Worm (Caenorhabditis elegans) whole organism, young adult: ENCODE results near the gene aptf-3.

Experiments
- B0019.2 ChIP-seq: fragments of 200-800 bp; sonication (Bioruptor generic); conservative IDR thresholded peaks from 2 replicates; pipeline ENCODE4 v1.3.6; 2022; ENCODE audit warnings: missing genetic modification reagents, missing genetic modification characterization, missing compliant biosample characterization
- B0261.1 ChIP-seq: sonication (generic microtip); optimal IDR thresholded peaks from 2 replicates; lab custom pipeline; 2016; ENCODE audit warnings: mild to moderate bottlenecking, missing genetic modification characterization, moderate library complexity, missing compliant biosample characterization
- B0336.3 ChIP-seq: fragments of 200-800 bp; sonication (Bioruptor generic); IDR thresholded peaks from 2 replicates; pipeline ENCODE4 v1.3.6; 2022; ENCODE audit warnings: missing genetic modification characterization, missing compliant biosample characterization
- C06A6.2 ChIP-seq: fragments of 200-800 bp; sonication (Bioruptor generic); conservative IDR thresholded peaks from 2 replicates; pipeline ENCODE4 v1.3.6; 2022; ENCODE audit warnings: missing genetic modification characterization, missing compliant biosample characterization
- C17E4.6 ChIP-seq: fragments of 200-800 bp; sonication (Bioruptor generic); IDR thresholded peaks from 2 replicates; pipeline ENCODE4 v1.3.6; 2022; ENCODE audit warnings: missing genetic modification reagents, missing genetic modification characterization, missing compliant biosample characterization
- D2030.7 ChIP-seq: fragments of 200-800 bp; sonication (Bioruptor generic); IDR thresholded peaks from 2 replicates; pipeline ENCODE4 v1.3.6; 2022; ENCODE audit warnings: missing genetic modification reagents, missing genetic modification characterization, missing compliant biosample characterization
- F22D6.2 ChIP-seq: sonication (generic microtip); optimal IDR thresholded peaks from 2 replicates; lab custom pipeline; 2016; ENCODE audit warnings: mild to moderate bottlenecking, missing genetic modification characterization, missing compliant biosample characterization
- F39B2.1 ChIP-seq: fragments of 200-800 bp; sonication (Bioruptor generic); IDR thresholded peaks from 2 replicates; pipeline ENCODE4 v1.3.6; 2022; ENCODE audit warnings: missing genetic modification reagents, missing genetic modification characterization, missing compliant biosample characterization
- F52B5.7 ChIP-seq: sonication (generic microtip); optimal IDR thresholded peaks from 2 replicates; lab custom pipeline; 2016; ENCODE audit warnings: mild to moderate bottlenecking, missing genetic modification characterization, missing compliant biosample characterization
- F57A8.1 ChIP-seq: fragments of 200-800 bp; sonication (Bioruptor generic); optimal IDR thresholded peaks from 2 replicates; lab custom pipeline; 2018; ENCODE audit warnings: mild to moderate bottlenecking, missing genetic modification characterization, moderate library complexity, missing compliant biosample characterization
- F57C9.4 ChIP-seq: sonication (generic microtip); optimal IDR thresholded peaks from 2 replicates; lab custom pipeline; 2017; ENCODE audit warnings: mild to moderate bottlenecking, missing genetic modification characterization, missing compliant biosample characterization
- aptf-2 ChIP-seq: fragments of 200-800 bp; sonication (Bioruptor generic); conservative IDR thresholded peaks from 2 replicates; pipeline ENCODE4 v1.3.6; 2022; ENCODE audit warnings: missing genetic modification reagents, missing genetic modification characterization, missing compliant biosample characterization
- attf-3 ChIP-seq: fragments of 200-800 bp; sonication (Bioruptor generic); conservative IDR thresholded peaks from 2 replicates; pipeline ENCODE4 v1.3.6; 2022; ENCODE audit warnings: missing genetic modification reagents, missing genetic modification characterization, missing compliant biosample characterization
- bed-2 ChIP-seq: fragments of 200-800 bp; sonication (Bioruptor generic); IDR thresholded peaks from 2 replicates; pipeline ENCODE4 v1.3.6; 2022; ENCODE audit warnings: missing genetic modification reagents, missing genetic modification characterization, missing compliant biosample characterization
- cebp-1 ChIP-seq, 2 experiments: fragments of 200-800 bp in 1 of 2; sonication (Bioruptor generic) in 1 of 2; sonication (generic microtip) in 1 of 2; IDR thresholded peaks in 1 of 2; optimal IDR thresholded peaks in 1 of 2; 2 replicates each; pipeline versions ENCODE4 v1.3.6 to Lab custom; 2017 to 2022; ENCODE audit warnings: missing compliant biosample characterization in 2 of 2, missing genetic modification characterization in 2 of 2, mild to moderate bottlenecking in 1 of 2, missing genetic modification reagents in 1 of 2, moderate library complexity in 1 of 2
- ceh-27 ChIP-seq: fragments of 200-800 bp; sonication (Bioruptor generic); optimal IDR thresholded peaks from 2 replicates; lab custom pipeline; 2018; ENCODE audit warnings: mild to moderate bottlenecking, missing genetic modification characterization, moderate library complexity, missing compliant biosample characterization
- ceh-40 ChIP-seq: fragments of 200-800 bp; sonication (Bioruptor generic); IDR thresholded peaks from 2 replicates; pipeline ENCODE4 v1.3.6; 2022; ENCODE audit warnings: missing genetic modification characterization, missing compliant biosample characterization
- ceh-79 ChIP-seq: sonication (generic microtip); optimal IDR thresholded peaks from 2 replicates; lab custom pipeline; 2017; ENCODE audit warnings: mild to moderate bottlenecking, missing genetic modification characterization, missing compliant biosample characterization
- dox-1 ChIP-seq: fragments of 200-800 bp; sonication (Bioruptor generic); IDR thresholded peaks from 2 replicates; pipeline ENCODE4 v1.3.6; 2022; ENCODE audit warnings: missing genetic modification reagents, missing genetic modification characterization, missing compliant biosample characterization
- efl-1 ChIP-seq: fragments of 150-350 bp; optimal IDR thresholded peaks from 2 replicates; lab custom pipeline; 2014; ENCODE audit warnings: missing biosample characterization, missing genetic modification reagents, missing genetic modification characterization
- hlh-12 ChIP-seq: sonication (generic microtip); optimal IDR thresholded peaks from 2 replicates; lab custom pipeline; 2016; ENCODE audit warnings: missing genetic modification characterization, missing compliant biosample characterization
- hlh-26 ChIP-seq: fragments of 200-800 bp; sonication (Bioruptor generic); conservative IDR thresholded peaks from 2 replicates; pipeline ENCODE4 v1.3.6; 2022; ENCODE audit warnings: missing genetic modification reagents, missing genetic modification characterization, missing compliant biosample characterization
- hmg-1.2 ChIP-seq: fragments of 200-800 bp; sonication (Bioruptor generic); IDR thresholded peaks from 2 replicates; pipeline ENCODE4 v1.3.6; 2022; ENCODE audit warnings: missing genetic modification reagents, missing genetic modification characterization, missing compliant biosample characterization
- hmg-20 ChIP-seq: fragments of 200-800 bp; sonication (Bioruptor generic); IDR thresholded peaks from 2 replicates; pipeline ENCODE4 v1.3.6; 2022; ENCODE audit warnings: missing genetic modification reagents, missing genetic modification characterization, missing compliant biosample characterization
- hrde-1 ChIP-seq: sonication (generic microtip); optimal IDR thresholded peaks from 2 replicates; lab custom pipeline; 2016; ENCODE audit warnings: missing genetic modification characterization, mild to moderate bottlenecking, missing compliant biosample characterization, moderate library complexity, missing genotype, missing genetic modification reagents, borderline replicate concordance
- lin-26 ChIP-seq: fragments of 200-800 bp; sonication (Bioruptor generic); IDR thresholded peaks from 2 replicates; pipeline ENCODE4 v1.3.6; 2022; ENCODE audit warnings: missing genetic modification reagents, missing genetic modification characterization, missing compliant biosample characterization
- lin-54 ChIP-seq: fragments of 200-800 bp; sonication (Bioruptor generic); optimal IDR thresholded peaks from 2 replicates; lab custom pipeline; 2018; ENCODE audit warnings: mild to moderate bottlenecking, missing genetic modification characterization, missing compliant biosample characterization
- lir-1 ChIP-seq: fragments of 200-800 bp; sonication (Bioruptor generic); conservative IDR thresholded peaks from 2 replicates; pipeline ENCODE4 v1.3.6; 2022; ENCODE audit warnings: missing genetic modification reagents, missing genetic modification characterization, missing compliant biosample characterization
- madf-3 ChIP-seq: fragments of 200-800 bp; sonication (Bioruptor generic); IDR thresholded peaks from 2 replicates; pipeline ENCODE4 v1.3.6; 2022; ENCODE audit warnings: missing genetic modification reagents, missing genetic modification characterization, missing compliant biosample characterization
- madf-8 ChIP-seq: fragments of 200-800 bp; sonication (Bioruptor generic); conservative IDR thresholded peaks from 2 replicates; pipeline ENCODE4 v1.3.6; 2022; ENCODE audit warnings: missing genetic modification reagents, missing genetic modification characterization, missing compliant biosample characterization
- mel-28 ChIP-seq: sonication (generic microtip); optimal IDR thresholded peaks from 2 replicates; lab custom pipeline; 2016; ENCODE audit warnings: borderline replicate concordance, mild to moderate bottlenecking, missing genetic modification characterization, missing compliant biosample characterization
- mes-4 ChIP-seq: sonication (generic microtip); optimal IDR thresholded peaks from 2 replicates; lab custom pipeline; 2016; ENCODE audit warnings: missing genotype, missing genetic modification characterization, missing compliant biosample characterization
- nfya-2 ChIP-seq: fragments of 200-800 bp; sonication (Bioruptor generic); IDR thresholded peaks from 2 replicates; pipeline ENCODE4 v1.3.6; 2022; ENCODE audit warnings: missing genetic modification reagents, missing genetic modification characterization, missing compliant biosample characterization
- nfyb-1 ChIP-seq: fragments of 200-800 bp; sonication (Bioruptor generic); IDR thresholded peaks from 2 replicates; pipeline ENCODE4 v1.3.6; 2022; ENCODE audit warnings: missing genetic modification reagents, missing genetic modification characterization, missing compliant biosample characterization
- nhr-80 ChIP-seq: sonication (generic microtip); optimal IDR thresholded peaks from 2 replicates; lab custom pipeline; 2016; ENCODE audit warnings: missing genetic modification characterization, missing compliant biosample characterization
- nhr-90 ChIP-seq: sonication (generic microtip); optimal IDR thresholded peaks from 2 replicates; lab custom pipeline; 2016; ENCODE audit warnings: missing genotype, mild to moderate bottlenecking, missing genetic modification characterization, missing compliant biosample characterization
- pbrm-1 ChIP-seq: fragments of 200-800 bp; sonication (Bioruptor generic); IDR thresholded peaks from 2 replicates; pipeline ENCODE4 v1.3.6; 2022; ENCODE audit warnings: missing genetic modification reagents, missing genetic modification characterization, missing compliant biosample characterization
- snpc-1.1 ChIP-seq: sonication (generic microtip); optimal IDR thresholded peaks from 2 replicates; lab custom pipeline; 2017; ENCODE audit warnings: missing genetic modification characterization, mild to moderate bottlenecking, missing compliant biosample characterization, antibody characterized with exemption, moderate library complexity, missing genotype, missing genetic modification reagents; ENCODE audit not compliant: insufficient read depth
- snpc-1.3 ChIP-seq: sonication (generic microtip); optimal IDR thresholded peaks from 2 replicates; lab custom pipeline; 2017; ENCODE audit warnings: missing genetic modification characterization, mild to moderate bottlenecking, missing compliant biosample characterization, antibody characterized with exemption, moderate library complexity, missing genotype, missing genetic modification reagents; ENCODE audit not compliant: insufficient read depth
- snpc-3.4 ChIP-seq: sonication (generic microtip); optimal IDR thresholded peaks from 2 replicates; lab custom pipeline; 2017; ENCODE audit warnings: missing genetic modification characterization, mild to moderate bottlenecking, missing compliant biosample characterization, antibody characterized with exemption, moderate library complexity, missing genotype, missing genetic modification reagents
- snpc-4 ChIP-seq, 5 experiments: fragments of 150-350 bp in 1 of 5; sonication (generic microtip) in 4 of 5; optimal IDR thresholded peaks; 2 replicates each; lab custom pipeline; 2014 to 2018; ENCODE audit warnings: missing genetic modification characterization in 5 of 5, missing biosample characterization in 3 of 5, antibody characterized with exemption in 2 of 5, mild to moderate bottlenecking in 2 of 5, missing compliant biosample characterization in 2 of 5, missing genotype in 2 of 5, moderate library complexity in 2 of 5, missing genetic modification reagents in 1 of 5
- sptf-2 ChIP-seq: fragments of 200-800 bp; sonication (Bioruptor generic); optimal IDR thresholded peaks from 2 replicates; lab custom pipeline; 2018; ENCODE audit warnings: mild to moderate bottlenecking, missing genetic modification characterization, missing compliant biosample characterization
- xnd-1 ChIP-seq: sonication (generic microtip); optimal IDR thresholded peaks from 2 replicates; lab custom pipeline; 2016; ENCODE audit warnings: missing genotype, missing genetic modification reagents, missing genetic modification characterization, missing compliant biosample characterization
- ztf-22 ChIP-seq: fragments of 200-800 bp; sonication (Bioruptor generic); optimal IDR thresholded peaks from 2 replicates; lab custom pipeline; 2018; ENCODE audit warnings: mild to moderate bottlenecking, missing genetic modification characterization, moderate library complexity, missing compliant biosample characterization
- ztf-26 ChIP-seq: sonication (generic microtip); optimal IDR thresholded peaks from 2 replicates; lab custom pipeline; 2017; ENCODE audit warnings: missing genetic modification characterization, missing compliant biosample characterization
- ztf-28 ChIP-seq: fragments of 200-800 bp; sonication (Bioruptor generic); IDR thresholded peaks from 2 replicates; pipeline ENCODE4 v1.3.6; 2022; ENCODE audit warnings: missing genetic modification reagents, missing genetic modification characterization, missing compliant biosample characterization
- ztf-3 ChIP-seq: fragments of 200-800 bp; sonication (Bioruptor generic); optimal IDR thresholded peaks from 2 replicates; lab custom pipeline; 2018; ENCODE audit warnings: mild to moderate bottlenecking, missing genetic modification characterization, missing compliant biosample characterization
- ztf-6 ChIP-seq: fragments of 200-800 bp; sonication (Bioruptor generic); IDR thresholded peaks from 2 replicates; pipeline ENCODE4 v1.3.6; 2022; ENCODE audit warnings: missing genetic modification reagents, missing genetic modification characterization, missing compliant biosample characterization

aptf-3 gene

ce11 chrII:8575184-8575583, 18.8 kb upstream of the aptf-3 start, which contains the start of gene puf-5 (continued):
- TF ChIP-seq ceh-79 (tag; lab: Kevin White, UChicago) (no peak), madf-8 (GFP tag; lab: Robert Waterston, UW) (peak; percentile 88), nfyb-1 (GFP tag; lab: Robert Waterston, UW) (no peak), ztf-26 (tag; lab: Kevin White, UChicago) (no peak), F39B2.1 (GFP tag; lab: Robert Waterston, UW) (no peak), hrde-1 (tag; lab: Kevin White, UChicago) (no peak), madf-3 (GFP tag; lab: Robert Waterston, UW) (no peak), ztf-22 (GFP tag; lab: Kevin White, UChicago) (no peak), ztf-28 (GFP tag; lab: Robert Waterston, UW) (no peak), C06A6.2 (no peak), pbrm-1 (GFP tag; lab: Robert Waterston, UW) (no peak), hlh-12 (tag; lab: Kevin White, UChicago) (no peak), cebp-1 (GFP tag; IDR thresholded peaks at IDR 0.05; lab: Robert Waterston, UW) (no peak), cebp-1 (tag; optimal IDR thresholded peaks at IDR 0.05; lab: Kevin White, UChicago) (no peak), snpc-1.1 (peak; percentile 78), hmg-1.2 (GFP tag; lab: Robert Waterston, UW) (no peak), snpc-1.3 (tag; lab: Kevin White, UChicago) (peak; percentile 17), D2030.7 (GFP tag; lab: Robert Waterston, UW) (peak; percentile 79), C17E4.6 (GFP tag; lab: Robert Waterston, UW) (no peak), F57A8.1 (GFP tag; lab: Kevin White, UChicago) (no peak), nhr-80 (tag; lab: Kevin White, UChicago) (no peak), efl-1 (GFP tag; lab: Kevin White, UChicago) (peak; percentile 95), lin-26 (GFP tag; lab: Robert Waterston, UW) (no peak), sptf-2 (GFP tag; lab: Kevin White, UChicago) (no peak), hlh-26 (GFP tag; lab: Robert Waterston, UW) (no peak), ceh-40 (GFP tag; lab: Robert Waterston, UW) (no peak), F57C9.4 (tag; lab: Kevin White, UChicago) (no peak), hmg-20 (GFP tag; lab: Robert Waterston, UW) (no peak), B0261.1 (tag; lab: Kevin White, UChicago) (no peak), mes-4 (tag; lab: Kevin White, UChicago) (no peak), nfya-2 (GFP tag; lab: Robert Waterston, UW) (no peak), B0336.3 (GFP tag; lab: Robert Waterston, UW) (no peak), xnd-1 (tag; lab: Kevin White, UChicago) (peak; percentile 85), attf-3 (GFP tag; lab: Robert Waterston, UW) (no peak), B0019.2 (no peak), ceh-27 (GFP tag; lab: Kevin White, UChicago) (no peak), ztf-6 (GFP tag; lab: Robert Waterston, UW) (no peak), lin-54 (peak; percentile 44), snpc-3.4 (tag; lab: Kevin White, UChicago) (peak; percentile 78), dox-1 (GFP tag; lab: Robert Waterston, UW) (0 out of 2 replicates have a peak, but pooled peaks have one; percentile 11), F22D6.2 (tag; lab: Kevin White, UChicago) (no peak), nhr-90 (tag; lab: Kevin White, UChicago) (no peak), snpc-4 (GFP tag; optimal IDR thresholded peaks at IDR 0.05; lab: Kevin White, UChicago) (peak; percentile 21), snpc-4 (tag; optimal IDR thresholded peaks at IDR 0.05; lab: Kevin White, UChicago) (peak in 1 of 4 experiments; percentile 22), F52B5.7 (no peak), lir-1 (GFP tag; lab: Robert Waterston, UW) (no peak), bed-2 (no peak), ztf-3 (GFP tag; lab: Kevin White, UChicago) (no peak), aptf-2 (GFP tag; lab: Robert Waterston, UW) (no peak), mel-28 (tag; lab: Kevin White, UChicago) (no peak)
